Fruit fly (Drosophila melanogaster) whole organism, embryonic: ENCODE measurements around the gene RpL24-like.

Experiments
- Atf3 ChIP-seq: fragments of 200-800 bp; sonication (Bioruptor generic); optimal IDR thresholded peaks from 3 replicates; lab custom pipeline; 2016; ENCODE audit warnings: missing biosample characterization, missing genetic modification characterization
- B-H2 ChIP-seq: fragments of 200-800 bp; sonication (Bioruptor generic); optimal IDR thresholded peaks from 2 replicates; lab custom pipeline; 2018; ENCODE audit warnings: missing biosample characterization, mild to moderate bottlenecking, missing genetic modification characterization
- Bgb ChIP-seq: fragments of 200-800 bp; sonication (Bioruptor generic); IDR thresholded peaks from 2 replicates; pipeline ENCODE4 v1.3.6; 2022; ENCODE audit warnings: missing biosample characterization, missing genetic modification characterization; ENCODE audit not compliant: partially characterized antibody
- CG10147 ChIP-seq: fragments of 200-800 bp; sonication (Bioruptor generic); optimal IDR thresholded peaks from 2 replicates; lab custom pipeline; 2019; ENCODE audit warnings: missing biosample characterization, mild to moderate bottlenecking, missing genetic modification characterization, moderate library complexity
- CG10321 ChIP-seq: fragments of 200-800 bp; sonication (Bioruptor generic); IDR thresholded peaks from 2 replicates; pipeline ENCODE4 v1.3.6; 2022; ENCODE audit warnings: missing biosample characterization, missing genetic modification characterization
- CG10565 ChIP-seq: fragments of 200-800 bp; sonication (Bioruptor generic); optimal IDR thresholded peaks from 3 replicates; lab custom pipeline; 2016; ENCODE audit warnings: missing biosample characterization, mild to moderate bottlenecking, missing genetic modification characterization
- CG11456 ChIP-seq: fragments of 200-800 bp; sonication (Bioruptor generic); IDR thresholded peaks from 3 replicates; pipeline ENCODE4 v1.3.6; 2022; ENCODE audit warnings: missing biosample characterization, missing genetic modification characterization
- CG11504 ChIP-seq: fragments of 200-800 bp; sonication (Bioruptor generic); optimal IDR thresholded peaks from 3 replicates; lab custom pipeline; 2019; ENCODE audit warnings: missing biosample characterization, mild to moderate bottlenecking, missing genetic modification characterization, moderate library complexity
- CG12744 ChIP-seq: fragments of 200-800 bp; sonication (Bioruptor generic); optimal IDR thresholded peaks from 2 replicates; lab custom pipeline; 2016; ENCODE audit warnings: missing biosample characterization, missing genetic modification characterization
- CG13123 ChIP-seq: fragments of 200-800 bp; sonication (Bioruptor generic); optimal IDR thresholded peaks from 2 replicates; lab custom pipeline; 2016; ENCODE audit warnings: missing biosample characterization, missing genetic modification characterization
- CG13624 ChIP-seq: fragments of 200-800 bp; sonication (Bioruptor generic); optimal IDR thresholded peaks from 2 replicates; lab custom pipeline; 2016; ENCODE audit warnings: missing biosample characterization, missing genetic modification characterization
- CG13894 ChIP-seq: fragments of 200-800 bp; sonication (Bioruptor generic); optimal IDR thresholded peaks from 3 replicates; lab custom pipeline; 2018; ENCODE audit warnings: missing biosample characterization, mild to moderate bottlenecking, missing genetic modification characterization, moderate library complexity
- CG14014 ChIP-seq: fragments of 200-800 bp; sonication (Bioruptor generic); IDR thresholded peaks from 2 replicates; pipeline ENCODE4 v1.3.6; 2022; ENCODE audit warnings: missing biosample characterization, missing genetic modification characterization
- CG14441 ChIP-seq: fragments of 200-800 bp; sonication (Bioruptor generic); IDR thresholded peaks from 2 replicates; pipeline ENCODE4 v1.3.6; 2022; ENCODE audit warnings: missing biosample characterization, missing genetic modification characterization
- CG14667 ChIP-seq: fragments of 200-800 bp; sonication (Bioruptor generic); IDR thresholded peaks from 2 replicates; pipeline ENCODE4 v1.3.6; 2022; ENCODE audit warnings: missing biosample characterization, missing genetic modification characterization
- CG15073 ChIP-seq: fragments of 200-800 bp; sonication (Bioruptor generic); optimal IDR thresholded peaks from 2 replicates; lab custom pipeline; 2016; ENCODE audit warnings: missing biosample characterization, missing genetic modification characterization
- CG17568 ChIP-seq: fragments of 200-800 bp; sonication (Bioruptor generic); optimal IDR thresholded peaks from 2 replicates; lab custom pipeline; 2018; ENCODE audit warnings: missing biosample characterization, mild to moderate bottlenecking, missing genetic modification characterization, moderate library complexity
- CG31441 ChIP-seq: fragments of 200-800 bp; sonication (Bioruptor generic); IDR thresholded peaks from 2 replicates; pipeline ENCODE4 v1.3.6; 2022; ENCODE audit warnings: missing biosample characterization, missing genetic modification characterization
- CG3163 ChIP-seq: fragments of 200-800 bp; sonication (Bioruptor generic); optimal IDR thresholded peaks from 3 replicates; lab custom pipeline; 2016; ENCODE audit warnings: missing biosample characterization, missing genetic modification characterization
- CG7963 ChIP-seq: fragments of 200-800 bp; sonication (Bioruptor generic); IDR thresholded peaks from 3 replicates; pipeline ENCODE4 v1.3.6; 2022; ENCODE audit warnings: missing biosample characterization, missing genetic modification characterization; ENCODE audit not compliant: partially characterized antibody
- CG9727 ChIP-seq: fragments of 200-800 bp; sonication (Bioruptor generic); optimal IDR thresholded peaks from 3 replicates; lab custom pipeline; 2017; ENCODE audit warnings: missing biosample characterization, mild to moderate bottlenecking, missing genetic modification characterization
- CrebB ChIP-seq: fragments of 200-800 bp; sonication (Bioruptor generic); optimal IDR thresholded peaks from 3 replicates; lab custom pipeline; 2018; ENCODE audit warnings: missing biosample characterization, mild to moderate bottlenecking, missing genetic modification characterization
- Dll ChIP-seq: fragments of 200-800 bp; sonication (Bioruptor generic); IDR thresholded peaks from 4 replicates; pipeline ENCODE4 v1.3.6; 2022; ENCODE audit warnings: missing biosample characterization, missing genetic modification characterization; ENCODE audit not compliant: partially characterized antibody
- Fer2 ChIP-seq: fragments of 200-800 bp; sonication (Bioruptor generic); optimal IDR thresholded peaks from 2 replicates; lab custom pipeline; 2018; ENCODE audit warnings: missing biosample characterization, mild to moderate bottlenecking, missing genetic modification characterization, moderate library complexity
- Ravus ChIP-seq: fragments of 200-800 bp; sonication (Bioruptor generic); IDR thresholded peaks from 2 replicates; pipeline ENCODE4 v1.3.6; 2022; ENCODE audit warnings: missing biosample characterization, missing genetic modification characterization
- Ssrp ChIP-seq: fragments of 200-800 bp; sonication (Bioruptor generic); optimal IDR thresholded peaks from 2 replicates; lab custom pipeline; 2018; ENCODE audit warnings: missing biosample characterization, mild to moderate bottlenecking, missing genetic modification characterization, moderate library complexity
- Usf ChIP-seq: fragments of 200-800 bp; sonication (Bioruptor generic); optimal IDR thresholded peaks from 2 replicates; lab custom pipeline; 2017; ENCODE audit warnings: missing genotype, missing biosample characterization, missing genetic modification characterization
- YL-1 ChIP-seq: fragments of 200-800 bp; sonication (Bioruptor generic); optimal IDR thresholded peaks from 3 replicates; lab custom pipeline; 2017; ENCODE audit warnings: missing biosample characterization, mild to moderate bottlenecking, missing genetic modification characterization
- ara ChIP-seq: fragments of 200-800 bp; sonication (Bioruptor generic); IDR thresholded peaks from 2 replicates; pipeline ENCODE4 v1.3.6; 2022; ENCODE audit warnings: missing biosample characterization, missing genetic modification characterization
- cg ChIP-seq: fragments of 200-800 bp; sonication (Bioruptor generic); optimal IDR thresholded peaks from 3 replicates; lab custom pipeline; 2019; ENCODE audit warnings: missing biosample characterization, mild to moderate bottlenecking, missing genetic modification characterization, moderate library complexity
- corto ChIP-seq: fragments of 200-800 bp; sonication (Bioruptor generic); optimal IDR thresholded peaks from 2 replicates; lab custom pipeline; 2016; ENCODE audit warnings: missing biosample characterization, mild to moderate bottlenecking, missing genetic modification characterization, moderate library complexity
- da ChIP-seq: fragments of 200-800 bp; sonication (Bioruptor generic); optimal IDR thresholded peaks from 2 replicates; lab custom pipeline; 2016; ENCODE audit warnings: missing biosample characterization, missing genetic modification characterization
- danr ChIP-seq: fragments of 200-800 bp; sonication (Bioruptor generic); IDR thresholded peaks from 2 replicates; pipeline ENCODE4 v1.3.6; 2022; ENCODE audit warnings: missing biosample characterization, missing genetic modification characterization
- dpn ChIP-seq, 2 experiments: fragments of 200-800 bp; sonication (Bioruptor generic); optimal IDR thresholded peaks; 3 replicates each; lab custom pipeline; 2016; ENCODE audit warnings: missing biosample characterization in 2 of 2, missing genetic modification characterization in 2 of 2
- fru ChIP-seq: fragments of >200 bp; optimal IDR thresholded peaks from 2 replicates; lab custom pipeline; 2017
- gsb-n ChIP-seq: fragments of 200-800 bp; sonication (Bioruptor generic); optimal IDR thresholded peaks from 3 replicates; lab custom pipeline; 2018; ENCODE audit warnings: missing biosample characterization, mild to moderate bottlenecking, missing genetic modification characterization
- her ChIP-seq: fragments of 200-800 bp; sonication (Bioruptor generic); optimal IDR thresholded peaks from 2 replicates; lab custom pipeline; 2016; ENCODE audit warnings: missing biosample characterization, missing genetic modification characterization
- jumu ChIP-seq: fragments of 200-800 bp; sonication (Bioruptor generic); optimal IDR thresholded peaks from 3 replicates; lab custom pipeline; 2016; ENCODE audit warnings: missing biosample characterization, missing genetic modification characterization
- klu ChIP-seq: fragments of 200-800 bp; sonication (Bioruptor generic); IDR thresholded peaks from 2 replicates; pipeline ENCODE4 v1.3.6; 2022; ENCODE audit warnings: missing biosample characterization, missing genetic modification characterization
- mam ChIP-seq: fragments of 200-800 bp; sonication (Bioruptor generic); optimal IDR thresholded peaks from 3 replicates; lab custom pipeline; 2016; ENCODE audit warnings: missing biosample characterization, missing genetic modification characterization
- nom ChIP-seq: fragments of 200-800 bp; sonication (Bioruptor generic); optimal IDR thresholded peaks from 2 replicates; lab custom pipeline; 2017; ENCODE audit warnings: missing biosample characterization, missing genetic modification characterization, mild to moderate bottlenecking, moderate library complexity, missing genetic modification reagents
- pb ChIP-seq: fragments of 200-800 bp; sonication (Bioruptor generic); optimal IDR thresholded peaks from 3 replicates; lab custom pipeline; 2016; ENCODE audit warnings: missing biosample characterization, missing genetic modification characterization
- pfk ChIP-seq: fragments of 200-800 bp; sonication (Bioruptor generic); optimal IDR thresholded peaks from 2 replicates; lab custom pipeline; 2018; ENCODE audit warnings: missing biosample characterization, mild to moderate bottlenecking, missing genetic modification characterization, moderate library complexity
- pho ChIP-seq: fragments of 200-800 bp; sonication (Bioruptor generic); optimal IDR thresholded peaks from 2 replicates; lab custom pipeline; 2016; ENCODE audit warnings: missing biosample characterization, missing genetic modification characterization
- pum ChIP-seq: fragments of 200-800 bp; sonication (Bioruptor generic); optimal IDR thresholded peaks from 2 replicates; lab custom pipeline; 2016; ENCODE audit warnings: missing biosample characterization, missing genetic modification characterization
- scrt ChIP-seq: fragments of 200-800 bp; sonication (Bioruptor generic); optimal IDR thresholded peaks from 2 replicates; lab custom pipeline; 2018; ENCODE audit warnings: missing biosample characterization, mild to moderate bottlenecking, missing genetic modification characterization, moderate library complexity
- sens-2 ChIP-seq: fragments of 200-800 bp; sonication (Bioruptor generic); IDR thresholded peaks from 2 replicates; pipeline ENCODE4 v1.3.6; 2022; ENCODE audit warnings: missing biosample characterization, missing genetic modification characterization
- slou ChIP-seq: fragments of 200-800 bp; sonication (Bioruptor generic); optimal IDR thresholded peaks from 3 replicates; lab custom pipeline; 2016; ENCODE audit warnings: missing biosample characterization, missing genetic modification characterization

RpL24-like gene

DNA sequence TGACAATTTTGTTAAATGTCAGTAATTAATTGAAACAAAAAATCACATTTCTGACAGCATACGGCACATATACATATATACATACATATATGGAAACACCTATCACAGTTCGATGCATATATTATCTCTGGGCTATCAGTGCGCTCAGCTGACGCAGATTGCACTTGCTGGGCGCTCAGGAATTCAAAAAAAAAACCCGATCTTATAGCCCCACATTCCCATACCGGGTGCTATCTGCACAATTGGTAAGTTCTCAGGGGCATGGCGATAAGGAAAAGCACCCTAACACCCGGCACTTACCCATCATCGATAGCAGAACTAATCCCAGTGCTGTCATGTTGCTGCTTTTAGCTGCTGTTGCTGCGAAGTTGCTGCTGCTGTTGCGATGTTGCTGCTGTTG lies 25.9 kb upstream of the RpL24-like start (continued):
- no peak for TF ChIP-seq CG15073 (GFP tag; lab: Kevin White, UChicago)
- no peak for TF ChIP-seq CG13894 (tag; lab: Kevin White, UChicago)
- no peak for TF ChIP-seq slou (GFP tag; lab: Kevin White, UChicago)
- TF ChIP-seq CG10147 (GFP tag; lab: Kevin White, UChicago), result no peak
- no peak for TF ChIP-seq YL-1 (GFP tag; lab: Kevin White, UChicago)
- TF ChIP-seq CG31441 (GFP tag; lab: Robert Waterston, UW), result no peak
- no peak for TF ChIP-seq CG17568
- TF ChIP-seq Bgb (GFP tag; lab: Robert Waterston, UW), result no peak
- no peak for TF ChIP-seq her (GFP tag; lab: Kevin White, UChicago)
- TF ChIP-seq CG14667, result no peak
- no peak for TF ChIP-seq ara (GFP tag; lab: Robert Waterston, UW)
- no peak for TF ChIP-seq fru (lab: Kevin White, UChicago)
- TF ChIP-seq pum (GFP tag; lab: Kevin White, UChicago), result no peak
- no peak for TF ChIP-seq B-H2 (GFP tag; lab: Kevin White, UChicago)
- no peak for TF ChIP-seq pfk (GFP tag; lab: Kevin White, UChicago)
- no peak for TF ChIP-seq sens-2 (GFP tag; lab: Robert Waterston, UW)
- no peak for TF ChIP-seq da (GFP tag; lab: Kevin White, UChicago)
- no peak for TF ChIP-seq jumu (GFP tag; lab: Kevin White, UChicago)
- no peak for TF ChIP-seq CG9727 (GFP tag; lab: Kevin White, UChicago)
- TF ChIP-seq Ssrp, result no peak
- TF ChIP-seq mam (GFP tag; lab: Kevin White, UChicago), result no peak
- no peak for TF ChIP-seq Fer2 (tag; lab: Kevin White, UChicago)
- no peak for TF ChIP-seq dpn (GFP tag; optimal IDR thresholded peaks at IDR 0.05; lab: Kevin White, UChicago)
- no peak for TF ChIP-seq Atf3 (GFP tag; lab: Kevin White, UChicago)
- no peak for TF ChIP-seq cg (GFP tag; lab: Kevin White, UChicago)
- TF ChIP-seq pho (GFP tag; lab: Kevin White, UChicago), result no peak
- TF ChIP-seq CG3163 (GFP tag; lab: Kevin White, UChicago), result no peak
- TF ChIP-seq CG11504, result peak; percentile 63

- TF ChIP-seq Dll (GFP tag; lab: Robert Waterston, UW), result no peak
- no peak for TF ChIP-seq CG10565
- TF ChIP-seq nom (GFP tag; lab: Kevin White, UChicago), result peak; percentile 9
- no peak for TF ChIP-seq corto
These were observed 25.2 kb upstream of the RpL24-like start for dm6 chr3R:11456539-11456938.

DNA sequence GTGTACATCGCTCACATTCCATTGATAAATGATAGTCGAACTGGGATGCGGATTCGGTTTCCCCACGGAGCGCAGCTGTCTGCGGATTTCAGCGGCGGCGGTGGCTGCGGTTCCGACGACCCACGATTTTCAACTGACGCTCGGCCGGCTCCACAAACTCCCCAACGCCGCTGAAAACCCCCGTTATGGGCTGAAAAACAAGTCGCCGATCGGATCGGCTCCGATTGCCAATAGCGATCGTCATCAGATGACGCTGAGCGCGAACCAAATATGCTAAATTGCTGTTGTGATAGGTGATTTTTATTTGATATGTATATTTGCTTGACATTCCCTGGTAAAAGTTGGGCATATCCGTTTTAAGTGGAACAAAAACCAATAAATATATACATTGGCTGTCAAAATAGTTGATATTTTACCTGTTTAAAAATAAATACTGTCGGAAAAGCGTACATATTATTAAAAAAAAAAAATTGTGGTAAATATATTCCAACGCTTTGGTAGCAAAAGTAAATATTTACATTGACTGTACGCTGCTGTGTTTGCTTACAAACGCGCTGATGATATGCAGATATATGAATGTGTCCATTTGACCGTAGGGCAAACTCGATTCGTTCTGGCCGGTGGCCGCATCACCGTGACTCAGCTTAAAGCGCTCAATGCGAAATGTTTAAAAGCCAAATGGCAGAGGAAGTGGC lies 23.0 kb upstream of the RpL24-like start:
- TF ChIP-seq gsb-n, result no peak
- peak; percentile 28 for TF ChIP-seq scrt
- peak; percentile 54; the same call in 1 of the 2 replicates for TF ChIP-seq klu (GFP tag; lab: Robert Waterston, UW)
- TF ChIP-seq CG11456 (GFP tag; lab: Robert Waterston, UW), result 0 out of 3 replicates have a peak, but pooled peaks have one; percentile 61
- no peak for TF ChIP-seq Bgb (GFP tag; lab: Robert Waterston, UW)
- no peak for TF ChIP-seq CG13123 (GFP tag; lab: Kevin White, UChicago)
- TF ChIP-seq Usf (GFP tag; lab: Kevin White, UChicago), result peak; percentile 74
- TF ChIP-seq danr, result peak; percentile 64; the same call in 1 of the 2 replicates
- no peak for TF ChIP-seq CG7963
- peak; percentile 57; the same call in 1 of the 2 replicates for TF ChIP-seq CG14014 (GFP tag; lab: Robert Waterston, UW)
- TF ChIP-seq CG13624, result peak; percentile 59
- no peak for TF ChIP-seq sens-2 (GFP tag; lab: Robert Waterston, UW)
- TF ChIP-seq pb (GFP tag; lab: Kevin White, UChicago), result peak; percentile 5
- peak; percentile 1; the same call in 1 of the 2 replicates for TF ChIP-seq Ravus (GFP tag; lab: Robert Waterston, UW)
- TF ChIP-seq CG10321 (GFP tag; lab: Robert Waterston, UW), result no peak
- TF ChIP-seq CG12744 (GFP tag; lab: Kevin White, UChicago), result peak; percentile 33
- peak; percentile 29 for TF ChIP-seq pum (GFP tag; lab: Kevin White, UChicago)
- TF ChIP-seq CrebB (tag; lab: Kevin White, UChicago), result no peak
- TF ChIP-seq CG14441 (GFP tag; lab: Robert Waterston, UW), result peak; percentile 71
